Worm (Caenorhabditis elegans) whole organism, L2 larva: ENCODE measurements around the gene T19B10.2.
"Not testable (repeated sequence)": the region's sequence is repeated elsewhere in the genome, so short reads cannot be mapped to it uniquely, and the experiment has no call there.

Experiments
- F13H6.1 ChIP-seq: sonication (generic microtip); optimal IDR thresholded peaks from 2 replicates; lab custom pipeline; 2016; ENCODE audit warnings: missing genetic modification characterization, missing compliant biosample characterization
- R02D3.7 ChIP-seq: fragments of 150-350 bp; optimal IDR thresholded peaks from 2 replicates; lab custom pipeline; 2014; ENCODE audit warnings: missing biosample characterization, missing genetic modification characterization
- alr-1 ChIP-seq: fragments of 150-350 bp; optimal IDR thresholded peaks from 2 replicates; lab custom pipeline; 2014; ENCODE audit warnings: missing biosample characterization, missing genetic modification characterization
- aly-2 ChIP-seq: fragments of 150-350 bp; optimal IDR thresholded peaks from 2 replicates; lab custom pipeline; 2014; ENCODE audit warnings: missing biosample characterization, missing genetic modification characterization
- ama-1 ChIP-seq: fragments of 150-350 bp; optimal IDR thresholded peaks from 2 replicates; lab custom pipeline; 2018; ENCODE audit warnings: inconsistent platforms
- blmp-1 ChIP-seq: sonication (generic microtip); optimal IDR thresholded peaks from 2 replicates; lab custom pipeline; 2017; ENCODE audit warnings: missing genetic modification characterization, mild to moderate bottlenecking, missing compliant biosample characterization, antibody characterized with exemption, moderate library complexity; ENCODE audit not compliant: insufficient read depth
- ceh-16 ChIP-seq: fragments of 150-350 bp; optimal IDR thresholded peaks from 2 replicates; lab custom pipeline; 2014; ENCODE audit warnings: missing biosample characterization, missing genetic modification characterization
- crh-2 ChIP-seq: sonication (generic microtip); optimal IDR thresholded peaks from 2 replicates; lab custom pipeline; 2017; ENCODE audit warnings: missing biosample characterization, missing genetic modification characterization
- elt-1 ChIP-seq: fragments of 150-350 bp; optimal IDR thresholded peaks from 2 replicates; lab custom pipeline; 2014; ENCODE audit warnings: missing biosample characterization, missing genetic modification characterization
- fos-1 ChIP-seq: fragments of 150-350 bp; optimal IDR thresholded peaks from 2 replicates; lab custom pipeline; 2014; ENCODE audit warnings: missing biosample characterization, missing genetic modification characterization
- gmeb-1 ChIP-seq: fragments of 150-350 bp; optimal IDR thresholded peaks from 2 replicates; lab custom pipeline; 2014; ENCODE audit warnings: missing biosample characterization, missing genetic modification characterization
- lin-13 ChIP-seq: fragments of 150-350 bp; optimal IDR thresholded peaks from 2 replicates; lab custom pipeline; 2014; ENCODE audit warnings: missing biosample characterization, missing genetic modification reagents, missing genetic modification characterization
- lin-39 ChIP-seq: fragments of 150-350 bp; optimal IDR thresholded peaks from 2 replicates; lab custom pipeline; 2014; ENCODE audit warnings: missing biosample characterization, missing genetic modification reagents, missing genetic modification characterization
- mbf-1 ChIP-seq: sonication (generic microtip); optimal IDR thresholded peaks from 2 replicates; lab custom pipeline; 2017; ENCODE audit warnings: missing biosample characterization, missing genetic modification characterization
- mdl-1 ChIP-seq, 2 experiments: fragments of 150-350 bp in 1 of 2; sonication (generic microtip) in 1 of 2; optimal IDR thresholded peaks; 2 replicates each; lab custom pipeline; 2017; ENCODE audit warnings: missing biosample characterization in 2 of 2, missing genetic modification characterization in 2 of 2
- nhr-129 ChIP-seq: fragments of 150-350 bp; optimal IDR thresholded peaks from 2 replicates; lab custom pipeline; 2014; ENCODE audit warnings: missing biosample characterization, missing genetic modification characterization
- nhr-21 ChIP-seq: fragments of 150-350 bp; optimal IDR thresholded peaks from 2 replicates; lab custom pipeline; 2014; ENCODE audit warnings: missing biosample characterization, missing genetic modification characterization
- nhr-23 ChIP-seq: fragments of 150-350 bp; optimal IDR thresholded peaks from 2 replicates; lab custom pipeline; 2014; ENCODE audit warnings: missing biosample characterization, missing genetic modification reagents, missing genetic modification characterization
- nhr-237 ChIP-seq: fragments of 150-350 bp; optimal IDR thresholded peaks from 2 replicates; lab custom pipeline; 2014; ENCODE audit warnings: missing biosample characterization, missing genetic modification characterization
- nhr-25 ChIP-seq: fragments of 150-350 bp; sonication (generic microtip); optimal IDR thresholded peaks from 3 replicates; lab custom pipeline; 2014; ENCODE audit warnings: missing biosample characterization, missing genetic modification characterization
- nhr-6 ChIP-seq: fragments of 150-350 bp; optimal IDR thresholded peaks from 2 replicates; lab custom pipeline; 2014; ENCODE audit warnings: missing biosample characterization, missing genetic modification characterization
- nhr-77 ChIP-seq: fragments of 150-350 bp; optimal IDR thresholded peaks from 2 replicates; lab custom pipeline; 2014; ENCODE audit warnings: missing biosample characterization, missing genetic modification characterization
- skn-1 ChIP-seq: sonication (generic microtip); optimal IDR thresholded peaks from 2 replicates; lab custom pipeline; 2017; ENCODE audit warnings: missing biosample characterization, missing genetic modification characterization
- sma-3 ChIP-seq: sonication (generic microtip); optimal IDR thresholded peaks from 2 replicates; lab custom pipeline; 2016; ENCODE audit warnings: missing genetic modification reagents, missing genetic modification characterization, missing compliant biosample characterization
- sma-9 ChIP-seq, 2 experiments: fragments of 150-350 bp in 1 of 2; sonication (generic microtip) in 1 of 2; optimal IDR thresholded peaks; 2 replicates each; lab custom pipeline; 2014 to 2016; ENCODE audit warnings: missing genetic modification characterization in 2 of 2, mild to moderate bottlenecking in 1 of 2, missing biosample characterization in 1 of 2, missing compliant biosample characterization in 1 of 2, missing genetic modification reagents in 1 of 2, moderate library complexity in 1 of 2
- snpc-4 ChIP-seq: fragments of 150-350 bp; optimal IDR thresholded peaks from 2 replicates; lab custom pipeline; 2014; ENCODE audit warnings: missing biosample characterization, missing genetic modification characterization
- unc-39 ChIP-seq: fragments of 150-350 bp; optimal IDR thresholded peaks from 2 replicates; lab custom pipeline; 2014; ENCODE audit warnings: missing biosample characterization, missing genetic modification characterization
- zag-1 ChIP-seq: fragments of 150-350 bp; optimal IDR thresholded peaks from 2 replicates; lab custom pipeline; 2014; ENCODE audit warnings: missing biosample characterization, missing genetic modification characterization
- ztf-1 ChIP-seq: fragments of 200-800 bp; sonication (Bioruptor generic); conservative IDR thresholded peaks from 2 replicates; pipeline ENCODE4 v1.3.6; 2022; ENCODE audit warnings: missing genetic modification characterization, missing compliant biosample characterization

T19B10.2 gene

ce11 chrV:11174663-11175062 lies 46.4 kb upstream of the T19B10.2 start (continued):
- TF ChIP-seq skn-1 = no peak
- no peak for TF ChIP-seq sma-3

- peak; percentile 82 for TF ChIP-seq sma-9 (GFP tag; optimal IDR thresholded peaks at IDR 0.05; lab: Kevin White, UChicago)
- not testable (repeated sequence) for TF ChIP-seq sma-9 (tag; optimal IDR thresholded peaks at IDR 0.05; lab: Kevin White, UChicago)
- peak; percentile 5 for TF ChIP-seq fos-1
- TF ChIP-seq crh-2 (tag; lab: Kevin White, UChicago) = peak; percentile 18
- peak; percentile 94 for TF ChIP-seq snpc-4 (tag; lab: Kevin White, UChicago)
- TF ChIP-seq sma-3 = peak; percentile 56
- TF ChIP-seq, all 48 proteins: peak for 5; not testable (repeated sequence) for 43
These were observed 45.7 kb upstream of the T19B10.2 start for ce11 chrV:11175336-11175938.

- TF ChIP-seq F13H6.1 (tag; lab: Kevin White, UChicago) (peak; percentile 65), lin-13 (GFP tag; lab: Kevin White, UChicago) (peak; percentile 21), mdl-1 (tag; optimal IDR thresholded peaks at IDR 0.05; lab: Kevin White, UChicago) (peak in 1 of 2 experiments; percentile 23), nhr-21 (peak; percentile 59), nhr-129 (peak; percentile 29), gmeb-1 (tag; lab: Kevin White, UChicago) (peak; percentile 33), snpc-4 (tag; lab: Kevin White, UChicago) (peak; percentile 96), crh-2 (tag; lab: Kevin White, UChicago) (peak; percentile 24), sma-9 (GFP tag; optimal IDR thresholded peaks at IDR 0.05; lab: Kevin White, UChicago) (peak; percentile 87), sma-3 (peak; percentile 69), fos-1 (peak; percentile 45)
- TF ChIP-seq sma-9 (tag; optimal IDR thresholded peaks at IDR 0.05; lab: Kevin White, UChicago) = not testable (repeated sequence)
These were observed 44.3 kb upstream of the T19B10.2 start for ce11 chrV:11176693-11177304.

ce11 chrV:11177577-11177976 lies 43.5 kb upstream of the T19B10.2 start, which contains the start of gene gpa-1:
gpa-1 (minus strand) TSS chrV:11177677.
- TF ChIP-seq zag-1 (tag; lab: Kevin White, UChicago) = no peak
- TF ChIP-seq snpc-4 (tag; lab: Kevin White, UChicago) = no peak
- no peak for TF ChIP-seq elt-1 (tag; lab: Kevin White, UChicago)
- TF ChIP-seq F13H6.1 (tag; lab: Kevin White, UChicago) = no peak
- TF ChIP-seq ama-1 = no peak
- no peak for TF ChIP-seq nhr-21
- TF ChIP-seq nhr-237 = no peak
- no peak for TF ChIP-seq nhr-25 (tag; lab: Kevin White, UChicago)
- TF ChIP-seq unc-39 (tag; lab: Kevin White, UChicago) = no peak

ce11 chrV:11180951-11181350 lies 40.2 kb upstream of the T19B10.2 start:
- TF ChIP-seq ceh-16 = no peak
- peak; percentile 78 for TF ChIP-seq nhr-25 (tag; lab: Kevin White, UChicago)

- peak; percentile 61 for TF ChIP-seq nhr-25 (tag; lab: Kevin White, UChicago)
- no peak for TF ChIP-seq blmp-1
- TF ChIP-seq, all 48 proteins: peak for 1
These were observed 38.2 kb upstream of the T19B10.2 start, which contains the start of gene cnc-10 for ce11 chrV:11182925-11183324. cnc-10 (plus strand) TSS chrV:11183225.

ce11 chrV:11190983-11191382 lies 30.1 kb upstream of the T19B10.2 start, which contains the start of gene lgc-49:
lgc-49 (plus strand) TSS chrV:11191283.
- TF ChIP-seq ztf-1 (GFP tag; lab: Robert Waterston, UW) (no peak), lin-39 (tag; lab: Kevin White, UChicago) (no peak), nhr-6 (tag; lab: Kevin White, UChicago) (no peak), nhr-23 (tag; lab: Kevin White, UChicago) (no peak), nhr-77 (tag; lab: Kevin White, UChicago) (no peak), aly-2 (tag; lab: Kevin White, UChicago) (no peak), sma-3 (no peak), mbf-1 (tag; lab: Kevin White, UChicago) (no peak), R02D3.7 (tag; lab: Kevin White, UChicago) (no peak), alr-1 (tag; lab: Kevin White, UChicago) (no peak)
